Fruit fly (Drosophila melanogaster): ENCODE measurements around the gene CG14089.

dm6 chr3L:19264141-19264487 is 16.5 kb downstream of the CG14089 start, which contains the start of gene Max:
- TF ChIP-seq CG8478 (optimal IDR thresholded peaks at IDR 0.05) = no peak
- TF ChIP-seq usp (GFP tag; optimal IDR thresholded peaks at IDR 0.05) = no peak
- no peak for TF ChIP-seq Dll (optimal IDR thresholded peaks at IDR 0.05)
- no peak for TF ChIP-seq psq (optimal IDR thresholded peaks at IDR 0.05)
